Worm (Caenorhabditis elegans) whole organism, late embryonic: Measurements from ENCODE around the gene srh-97.

Source experiments
- C08G9.2 ChIP-seq: sonication (generic microtip); optimal IDR thresholded peaks from 2 replicates; lab custom pipeline; 2016; ENCODE audit warnings: mild to moderate bottlenecking, missing genetic modification characterization, moderate library complexity, missing compliant biosample characterization
- ama-1 ChIP-seq: fragments of 150-350 bp; optimal IDR thresholded peaks from 2 replicates; lab custom pipeline; 2014
- ceh-2 ChIP-seq: sonication (generic microtip); optimal IDR thresholded peaks from 2 replicates; lab custom pipeline; 2016; ENCODE audit warnings: missing genotype, missing genetic modification characterization, missing compliant biosample characterization
- ceh-22 ChIP-seq: sonication (generic microtip); optimal IDR thresholded peaks from 2 replicates; lab custom pipeline; 2017; ENCODE audit warnings: missing biosample characterization, missing genetic modification characterization
- ceh-45 ChIP-seq: fragments of 200-800 bp; sonication (Bioruptor generic); IDR thresholded peaks from 2 replicates; pipeline ENCODE4 v1.3.6; 2022; ENCODE audit warnings: missing genetic modification reagents, missing genetic modification characterization, missing compliant biosample characterization
- dmd-4 ChIP-seq: sonication (generic microtip); optimal IDR thresholded peaks from 2 replicates; lab custom pipeline; 2016; ENCODE audit warnings: borderline replicate concordance, missing genetic modification characterization, missing compliant biosample characterization
- fkh-10 ChIP-seq: fragments of 150-350 bp; optimal IDR thresholded peaks from 2 replicates; lab custom pipeline; 2014; ENCODE audit warnings: missing biosample characterization, missing genetic modification reagents, missing genetic modification characterization
- hlh-13 ChIP-seq: fragments of 200-800 bp; sonication (Bioruptor generic); optimal IDR thresholded peaks from 2 replicates; lab custom pipeline; 2018; ENCODE audit warnings: mild to moderate bottlenecking, missing genetic modification characterization, missing compliant biosample characterization
- lin-11 ChIP-seq: fragments of 200-800 bp; sonication (Bioruptor generic); optimal IDR thresholded peaks from 2 replicates; lab custom pipeline; 2018; ENCODE audit warnings: mild to moderate bottlenecking, missing genetic modification characterization, missing compliant biosample characterization
- nfya-1 ChIP-seq: sonication (generic microtip); optimal IDR thresholded peaks from 2 replicates; lab custom pipeline; 2017; ENCODE audit warnings: missing genetic modification characterization, mild to moderate bottlenecking, missing compliant biosample characterization, antibody characterized with exemption, moderate library complexity
- nhr-11 ChIP-seq: fragments of 150-350 bp; optimal IDR thresholded peaks from 2 replicates; lab custom pipeline; 2014; ENCODE audit warnings: missing biosample characterization, missing genetic modification characterization
- unc-3 ChIP-seq, 2 experiments: fragments of 200-800 bp in 1 of 2; sonication (Bioruptor generic) in 1 of 2; sonication (generic microtip) in 1 of 2; conservative IDR thresholded peaks in 1 of 2; optimal IDR thresholded peaks in 1 of 2; 2 replicates each; pipeline versions ENCODE4 v1.3.6 to Lab custom; 2016 to 2022; ENCODE audit warnings: missing compliant biosample characterization in 2 of 2, missing genetic modification characterization in 2 of 2, missing genetic modification reagents in 1 of 2
- unc-86 ChIP-seq: sonication (generic microtip); optimal IDR thresholded peaks from 2 replicates; lab custom pipeline; 2016; ENCODE audit warnings: missing genetic modification characterization, missing compliant biosample characterization

DNA sequence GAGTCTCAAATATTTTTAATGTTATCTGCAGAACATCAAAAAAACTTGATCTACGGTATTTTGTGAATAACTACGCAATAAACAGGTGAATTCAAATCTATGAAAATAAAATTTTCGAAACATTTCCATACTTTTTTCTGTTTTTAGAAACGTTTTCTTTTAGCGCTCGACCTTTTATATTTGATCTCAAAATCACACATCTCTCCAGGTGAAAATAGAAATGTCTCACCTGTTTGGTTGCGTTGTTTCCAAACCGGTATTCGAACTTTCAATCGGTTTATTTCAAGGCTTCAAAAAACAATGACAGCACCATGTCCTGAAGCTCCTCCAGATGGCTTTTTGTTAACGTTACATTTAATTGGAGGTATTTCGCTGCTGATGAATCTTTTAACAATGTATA lies 15.7 kb upstream of the srh-97 start, which contains the start of gene sri-9:
- TF ChIP-seq ama-1 (no peak), unc-3 (GFP tag; conservative IDR thresholded peaks at IDR 0.05; lab: Robert Waterston, UW) (no peak), unc-3 (tag; optimal IDR thresholded peaks at IDR 0.05; lab: Kevin White, UChicago) (no peak), nhr-11 (tag; lab: Kevin White, UChicago) (no peak), lin-11 (tag; lab: Kevin White, UChicago) (no peak), nfya-1 (tag; lab: Kevin White, UChicago) (no peak), fkh-10 (no peak), ceh-22 (tag; lab: Kevin White, UChicago) (no peak), dmd-4 (no peak), unc-86 (tag; lab: Kevin White, UChicago) (no peak), ceh-2 (no peak), hlh-13 (GFP tag; lab: Kevin White, UChicago) (no peak), ceh-45 (GFP tag; lab: Robert Waterston, UW) (no peak), C08G9.2 (tag; lab: Kevin White, UChicago) (no peak)
